Worm (Caenorhabditis elegans) whole organism, L2 larva: Measurements from ENCODE around the gene F59A6.3.

ENCODE experiments used
- C34F6.9 ChIP-seq: fragments of 150-350 bp; optimal IDR thresholded peaks from 2 replicates; lab custom pipeline; 2014; ENCODE audit warnings: missing biosample characterization, missing genetic modification characterization
- F13H6.1 ChIP-seq: sonication (generic microtip); optimal IDR thresholded peaks from 2 replicates; lab custom pipeline; 2016; ENCODE audit warnings: missing genetic modification characterization, missing compliant biosample characterization
- R02D3.7 ChIP-seq: fragments of 150-350 bp; optimal IDR thresholded peaks from 2 replicates; lab custom pipeline; 2014; ENCODE audit warnings: missing biosample characterization, missing genetic modification characterization
- Y55F3AM.14 ChIP-seq: fragments of 200-800 bp; sonication (Bioruptor generic); optimal IDR thresholded peaks from 2 replicates; lab custom pipeline; 2018; ENCODE audit warnings: mild to moderate bottlenecking, missing genetic modification characterization, missing compliant biosample characterization
- ZK546.5 ChIP-seq: sonication (generic microtip); optimal IDR thresholded peaks from 2 replicates; lab custom pipeline; 2017; ENCODE audit warnings: missing biosample characterization, missing genetic modification characterization
- alr-1 ChIP-seq: fragments of 150-350 bp; optimal IDR thresholded peaks from 2 replicates; lab custom pipeline; 2014; ENCODE audit warnings: missing biosample characterization, missing genetic modification characterization
- aly-2 ChIP-seq: fragments of 150-350 bp; optimal IDR thresholded peaks from 2 replicates; lab custom pipeline; 2014; ENCODE audit warnings: missing biosample characterization, missing genetic modification characterization
- ama-1 ChIP-seq: fragments of 150-350 bp; optimal IDR thresholded peaks from 2 replicates; lab custom pipeline; 2018; ENCODE audit warnings: inconsistent platforms
- blmp-1 ChIP-seq: sonication (generic microtip); optimal IDR thresholded peaks from 2 replicates; lab custom pipeline; 2017; ENCODE audit warnings: missing genetic modification characterization, mild to moderate bottlenecking, missing compliant biosample characterization, antibody characterized with exemption, moderate library complexity; ENCODE audit not compliant: insufficient read depth
- ceh-16 ChIP-seq: fragments of 150-350 bp; optimal IDR thresholded peaks from 2 replicates; lab custom pipeline; 2014; ENCODE audit warnings: missing biosample characterization, missing genetic modification characterization
- ceh-82 ChIP-seq: fragments of 150-350 bp; optimal IDR thresholded peaks from 2 replicates; lab custom pipeline; 2014; ENCODE audit warnings: missing biosample characterization, missing genetic modification characterization
- crh-2 ChIP-seq: sonication (generic microtip); optimal IDR thresholded peaks from 2 replicates; lab custom pipeline; 2017; ENCODE audit warnings: missing biosample characterization, missing genetic modification characterization
- dmd-4 ChIP-seq: sonication (generic microtip); optimal IDR thresholded peaks from 2 replicates; lab custom pipeline; 2017; ENCODE audit warnings: missing biosample characterization, missing genetic modification characterization
- egl-27 ChIP-seq: sonication (generic microtip); optimal IDR thresholded peaks from 3 replicates; lab custom pipeline; 2017; ENCODE audit warnings: missing biosample characterization, missing genetic modification reagents, missing genetic modification characterization
- elt-1 ChIP-seq: fragments of 150-350 bp; optimal IDR thresholded peaks from 2 replicates; lab custom pipeline; 2014; ENCODE audit warnings: missing biosample characterization, missing genetic modification characterization
- elt-3 ChIP-seq: sonication (generic microtip); optimal IDR thresholded peaks from 2 replicates; lab custom pipeline; 2017; ENCODE audit warnings: missing biosample characterization, missing genetic modification characterization
- fos-1 ChIP-seq: fragments of 150-350 bp; optimal IDR thresholded peaks from 2 replicates; lab custom pipeline; 2014; ENCODE audit warnings: missing biosample characterization, missing genetic modification characterization
- gmeb-1 ChIP-seq: fragments of 150-350 bp; optimal IDR thresholded peaks from 2 replicates; lab custom pipeline; 2014; ENCODE audit warnings: missing biosample characterization, missing genetic modification characterization
- lin-11 ChIP-seq: fragments of 150-350 bp; sonication (generic microtip); optimal IDR thresholded peaks from 2 replicates; lab custom pipeline; 2014; ENCODE audit warnings: missing biosample characterization, missing genetic modification characterization, inconsistent platforms, mixed read lengths
- lin-13 ChIP-seq: fragments of 150-350 bp; optimal IDR thresholded peaks from 2 replicates; lab custom pipeline; 2014; ENCODE audit warnings: missing biosample characterization, missing genetic modification reagents, missing genetic modification characterization
- lin-39 ChIP-seq: fragments of 150-350 bp; optimal IDR thresholded peaks from 2 replicates; lab custom pipeline; 2014; ENCODE audit warnings: missing biosample characterization, missing genetic modification reagents, missing genetic modification characterization
- lsy-2 ChIP-seq, 2 experiments: fragments of 150-350 bp in 1 of 2; sonication (generic microtip) in 1 of 2; optimal IDR thresholded peaks; 2 replicates each; lab custom pipeline; 2014 to 2017; ENCODE audit warnings: missing biosample characterization in 2 of 2, missing genetic modification characterization in 2 of 2
- mab-5 ChIP-seq: fragments of 150-350 bp; optimal IDR thresholded peaks from 2 replicates; lab custom pipeline; 2014; ENCODE audit warnings: missing biosample characterization, missing genetic modification characterization
- mbf-1 ChIP-seq: sonication (generic microtip); optimal IDR thresholded peaks from 2 replicates; lab custom pipeline; 2017; ENCODE audit warnings: missing biosample characterization, missing genetic modification characterization
- mdl-1 ChIP-seq, 2 experiments: fragments of 150-350 bp in 1 of 2; sonication (generic microtip) in 1 of 2; optimal IDR thresholded peaks; 2 replicates each; lab custom pipeline; 2017; ENCODE audit warnings: missing biosample characterization in 2 of 2, missing genetic modification characterization in 2 of 2
- nhr-10 ChIP-seq: sonication (generic microtip); optimal IDR thresholded peaks from 2 replicates; lab custom pipeline; 2017; ENCODE audit warnings: missing biosample characterization, missing genetic modification characterization
- nhr-11 ChIP-seq: fragments of 150-350 bp; optimal IDR thresholded peaks from 2 replicates; lab custom pipeline; 2014; ENCODE audit warnings: missing biosample characterization, missing genetic modification characterization
- nhr-12 ChIP-seq: fragments of 150-350 bp; optimal IDR thresholded peaks from 2 replicates; lab custom pipeline; 2014; ENCODE audit warnings: missing biosample characterization, missing genetic modification characterization
- nhr-129 ChIP-seq: fragments of 150-350 bp; optimal IDR thresholded peaks from 2 replicates; lab custom pipeline; 2014; ENCODE audit warnings: missing biosample characterization, missing genetic modification characterization
- nhr-21 ChIP-seq: fragments of 150-350 bp; optimal IDR thresholded peaks from 2 replicates; lab custom pipeline; 2014; ENCODE audit warnings: missing biosample characterization, missing genetic modification characterization
- nhr-23 ChIP-seq: fragments of 150-350 bp; optimal IDR thresholded peaks from 2 replicates; lab custom pipeline; 2014; ENCODE audit warnings: missing biosample characterization, missing genetic modification reagents, missing genetic modification characterization
- nhr-237 ChIP-seq: fragments of 150-350 bp; optimal IDR thresholded peaks from 2 replicates; lab custom pipeline; 2014; ENCODE audit warnings: missing biosample characterization, missing genetic modification characterization
- nhr-25 ChIP-seq: fragments of 150-350 bp; sonication (generic microtip); optimal IDR thresholded peaks from 3 replicates; lab custom pipeline; 2014; ENCODE audit warnings: missing biosample characterization, missing genetic modification characterization
- nhr-6 ChIP-seq: fragments of 150-350 bp; optimal IDR thresholded peaks from 2 replicates; lab custom pipeline; 2014; ENCODE audit warnings: missing biosample characterization, missing genetic modification characterization
- nhr-77 ChIP-seq: fragments of 150-350 bp; optimal IDR thresholded peaks from 2 replicates; lab custom pipeline; 2014; ENCODE audit warnings: missing biosample characterization, missing genetic modification characterization
- peb-1 ChIP-seq: fragments of 150-350 bp; optimal IDR thresholded peaks from 2 replicates; lab custom pipeline; 2014; ENCODE audit warnings: missing biosample characterization, missing genetic modification characterization
- sem-4 ChIP-seq: fragments of 150-350 bp; optimal IDR thresholded peaks from 2 replicates; lab custom pipeline; 2014; ENCODE audit warnings: missing biosample characterization, missing genetic modification reagents, missing genetic modification characterization
- skn-1 ChIP-seq: sonication (generic microtip); optimal IDR thresholded peaks from 2 replicates; lab custom pipeline; 2017; ENCODE audit warnings: missing biosample characterization, missing genetic modification characterization
- sma-3 ChIP-seq: sonication (generic microtip); optimal IDR thresholded peaks from 2 replicates; lab custom pipeline; 2016; ENCODE audit warnings: missing genetic modification reagents, missing genetic modification characterization, missing compliant biosample characterization
- sma-9 ChIP-seq, 2 experiments: fragments of 150-350 bp in 1 of 2; sonication (generic microtip) in 1 of 2; optimal IDR thresholded peaks; 2 replicates each; lab custom pipeline; 2014 to 2016; ENCODE audit warnings: missing genetic modification characterization in 2 of 2, mild to moderate bottlenecking in 1 of 2, missing biosample characterization in 1 of 2, missing compliant biosample characterization in 1 of 2, missing genetic modification reagents in 1 of 2, moderate library complexity in 1 of 2
- snpc-4 ChIP-seq: fragments of 150-350 bp; optimal IDR thresholded peaks from 2 replicates; lab custom pipeline; 2014; ENCODE audit warnings: missing biosample characterization, missing genetic modification characterization
- unc-39 ChIP-seq: fragments of 150-350 bp; optimal IDR thresholded peaks from 2 replicates; lab custom pipeline; 2014; ENCODE audit warnings: missing biosample characterization, missing genetic modification characterization
- unc-55 ChIP-seq: fragments of 150-350 bp; sonication (generic microtip); optimal IDR thresholded peaks from 3 replicates; lab custom pipeline; 2014; ENCODE audit warnings: missing biosample characterization, missing genetic modification reagents, missing genetic modification characterization
- unc-62 ChIP-seq: fragments of 150-350 bp; optimal IDR thresholded peaks from 2 replicates; lab custom pipeline; 2014; ENCODE audit warnings: missing biosample characterization, missing genetic modification reagents, missing genetic modification characterization
- zag-1 ChIP-seq: fragments of 150-350 bp; optimal IDR thresholded peaks from 2 replicates; lab custom pipeline; 2014; ENCODE audit warnings: missing biosample characterization, missing genetic modification characterization
- ztf-1 ChIP-seq: fragments of 200-800 bp; sonication (Bioruptor generic); conservative IDR thresholded peaks from 2 replicates; pipeline ENCODE4 v1.3.6; 2022; ENCODE audit warnings: missing genetic modification characterization, missing compliant biosample characterization
- ztf-11 ChIP-seq: sonication (generic microtip); optimal IDR thresholded peaks from 2 replicates; lab custom pipeline; 2017; ENCODE audit warnings: missing biosample characterization, missing genetic modification characterization
- ztf-4 ChIP-seq: fragments of 150-350 bp; optimal IDR thresholded peaks from 2 replicates; lab custom pipeline; 2014; ENCODE audit warnings: missing biosample characterization, missing genetic modification characterization

F59A6.3 gene

DNA sequence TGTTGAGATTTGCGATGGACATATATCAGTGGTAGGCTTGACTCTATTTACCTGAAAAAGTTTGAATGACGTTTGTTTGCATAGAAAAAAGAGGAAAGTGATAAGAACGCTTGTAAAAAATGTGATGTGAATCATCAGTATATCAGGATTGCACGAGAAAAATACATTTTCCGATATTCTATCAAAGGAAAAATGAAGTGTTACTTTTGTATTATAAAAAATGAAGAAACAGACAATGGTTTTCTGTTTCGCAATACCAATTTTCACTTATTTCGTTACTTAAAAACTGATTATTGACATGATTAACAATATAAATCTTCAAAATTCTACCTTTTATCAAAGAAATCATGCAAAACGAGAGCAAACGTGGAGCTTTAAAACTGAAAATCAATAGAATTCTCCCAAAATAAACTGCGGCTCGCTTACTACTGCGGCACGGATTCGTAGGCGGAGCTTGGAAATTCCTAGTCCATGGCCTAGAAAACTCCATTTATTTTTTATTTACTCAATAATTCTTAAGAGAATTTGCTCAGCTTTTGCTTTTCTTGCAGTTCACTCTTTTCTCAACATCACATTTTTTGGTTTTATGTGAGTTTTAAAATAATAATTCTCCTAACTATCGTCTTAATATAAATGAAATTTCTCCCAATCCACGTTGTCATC, 14.5 kb upstream of the F59A6.3 start, which contains the start of the genes eif-1 and vps-24:
Gene eif-1, minus strand, starts transcription at position 51 of the 663 bp plus-strand sequence.
Gene vps-24, plus strand, starts transcription at position 469 of the 663 bp plus-strand sequence.
- TF ChIP-seq peb-1 (tag; lab: Kevin White, UChicago) (no peak), sma-3 (peak; percentile 4), nhr-12 (tag; lab: Kevin White, UChicago) (no peak), sma-9 (GFP tag; optimal IDR thresholded peaks at IDR 0.05; lab: Kevin White, UChicago) (peak; percentile 25), sma-9 (tag; optimal IDR thresholded peaks at IDR 0.05; lab: Kevin White, UChicago) (no peak), alr-1 (tag; lab: Kevin White, UChicago) (no peak), dmd-4 (no peak), crh-2 (peak; percentile 29), unc-55 (GFP tag; lab: Kevin White, UChicago) (peak; percentile 72), mbf-1 (tag; lab: Kevin White, UChicago) (no peak), ceh-16 (tag; lab: Kevin White, UChicago) (no peak), R02D3.7 (tag; lab: Kevin White, UChicago) (no peak), nhr-11 (tag; lab: Kevin White, UChicago) (no peak), unc-39 (tag; lab: Kevin White, UChicago) (no peak), lin-13 (GFP tag; lab: Kevin White, UChicago) (peak; percentile 53), elt-3 (tag; lab: Kevin White, UChicago) (no peak), ceh-82 (tag; lab: Kevin White, UChicago) (no peak), nhr-77 (tag; lab: Kevin White, UChicago) (no peak), lsy-2 (tag; optimal IDR thresholded peaks at IDR 0.05; lab: Kevin White, UChicago) (peak in 1 of 2 experiments; percentile 70), egl-27 (tag; lab: Kevin White, UChicago) (no peak), nhr-6 (tag; lab: Kevin White, UChicago) (no peak), blmp-1 (tag; lab: Kevin White, UChicago) (peak; percentile 3), ztf-1 (no peak), F13H6.1 (peak; percentile 30), nhr-237 (tag; lab: Kevin White, UChicago) (no peak), lin-39 (tag; lab: Kevin White, UChicago) (no peak), C34F6.9 (tag; lab: Kevin White, UChicago) (peak; percentile 82), nhr-129 (peak; percentile 49), elt-1 (tag; lab: Kevin White, UChicago) (no peak), gmeb-1 (tag; lab: Kevin White, UChicago) (peak; percentile 51), mdl-1 (tag; optimal IDR thresholded peaks at IDR 0.05; lab: Kevin White, UChicago) (no peak), nhr-25 (peak; percentile 20), fos-1 (tag; lab: Kevin White, UChicago) (no peak), ama-1 (lab: Kevin White, UChicago) (no peak), sem-4 (tag; lab: Kevin White, UChicago) (no peak), nhr-21 (tag; lab: Kevin White, UChicago) (no peak), ztf-4 (no peak), ZK546.5 (tag; lab: Kevin White, UChicago) (no peak), Y55F3AM.14 (GFP tag; lab: Kevin White, UChicago) (no peak), ztf-11 (tag; lab: Kevin White, UChicago) (no peak), zag-1 (tag; lab: Kevin White, UChicago) (no peak), snpc-4 (peak; percentile 1), aly-2 (no peak), unc-62 (GFP tag; lab: Kevin White, UChicago) (no peak), skn-1 (no peak), mab-5 (tag; lab: Kevin White, UChicago) (no peak), lin-11 (tag; lab: Kevin White, UChicago) (no peak), nhr-10 (tag; lab: Kevin White, UChicago) (no peak), nhr-23 (tag; lab: Kevin White, UChicago) (no peak)
- TF ChIP-seq, all 48 proteins: peak for 13
